Fruit fly (Drosophila melanogaster) whole organism, embryonic: ENCODE results near the gene shv.

ENCODE experiments used
- Abd-B ChIP-seq: fragments of 200-800 bp; sonication (Bioruptor generic); optimal IDR thresholded peaks from 2 replicates; lab custom pipeline; 2018; ENCODE audit warnings: missing biosample characterization, mild to moderate bottlenecking, missing genetic modification characterization, moderate library complexity
- Antp ChIP-seq: fragments of 200-800 bp; sonication (Bioruptor generic); optimal IDR thresholded peaks from 3 replicates; lab custom pipeline; 2016; ENCODE audit warnings: missing biosample characterization, missing genetic modification characterization
- Blimp-1 ChIP-seq: fragments of 200-800 bp; sonication (Bioruptor generic); optimal IDR thresholded peaks from 3 replicates; lab custom pipeline; 2018; ENCODE audit warnings: missing biosample characterization, missing genetic modification characterization, mild to moderate bottlenecking, moderate library complexity, missing genetic modification reagents
- CG10366 ChIP-seq: fragments of 200-800 bp; sonication (Bioruptor generic); IDR thresholded peaks from 2 replicates; pipeline ENCODE4 v1.3.6; 2022; ENCODE audit warnings: missing biosample characterization, missing genetic modification characterization
- CG10979 ChIP-seq: fragments of 200-800 bp; sonication (Bioruptor generic); optimal IDR thresholded peaks from 2 replicates; lab custom pipeline; 2018; ENCODE audit warnings: missing biosample characterization, mild to moderate bottlenecking, missing genetic modification characterization, moderate library complexity
- CG11560 ChIP-seq: fragments of 200-800 bp; sonication (Bioruptor generic); IDR thresholded peaks from 3 replicates; pipeline ENCODE4 v1.3.6; 2022; ENCODE audit warnings: missing biosample characterization, missing genetic modification characterization
- CG11723 ChIP-seq: fragments of 200-800 bp; sonication (Bioruptor generic); optimal IDR thresholded peaks from 2 replicates; lab custom pipeline; 2017; ENCODE audit warnings: missing biosample characterization, mild to moderate bottlenecking, missing genetic modification characterization
- CG12104 ChIP-seq: fragments of 200-800 bp; sonication (Bioruptor generic); optimal IDR thresholded peaks from 3 replicates; lab custom pipeline; 2016; ENCODE audit warnings: missing biosample characterization, missing genetic modification characterization
- CG12744 ChIP-seq: fragments of 200-800 bp; sonication (Bioruptor generic); optimal IDR thresholded peaks from 2 replicates; lab custom pipeline; 2016; ENCODE audit warnings: missing biosample characterization, missing genetic modification characterization
- CG12769 ChIP-seq: fragments of 200-800 bp; sonication (Bioruptor generic); optimal IDR thresholded peaks from 2 replicates; lab custom pipeline; 2019; ENCODE audit warnings: missing biosample characterization, mild to moderate bottlenecking, missing genetic modification characterization, moderate library complexity
- CG13123 ChIP-seq: fragments of 200-800 bp; sonication (Bioruptor generic); optimal IDR thresholded peaks from 2 replicates; lab custom pipeline; 2016; ENCODE audit warnings: missing biosample characterization, missing genetic modification characterization
- CG13894 ChIP-seq: fragments of 200-800 bp; sonication (Bioruptor generic); optimal IDR thresholded peaks from 3 replicates; lab custom pipeline; 2018; ENCODE audit warnings: missing biosample characterization, mild to moderate bottlenecking, missing genetic modification characterization, moderate library complexity
- CG1647 ChIP-seq: fragments of 200-800 bp; sonication (Bioruptor generic); optimal IDR thresholded peaks from 3 replicates; lab custom pipeline; 2016; ENCODE audit warnings: missing biosample characterization, missing genetic modification characterization
- CG16779 ChIP-seq: fragments of 200-800 bp; sonication (Bioruptor generic); IDR thresholded peaks from 2 replicates; pipeline ENCODE4 v1.3.6; 2022; ENCODE audit warnings: missing biosample characterization, missing genetic modification characterization
- CG16863 ChIP-seq: fragments of 200-800 bp; sonication (Bioruptor generic); optimal IDR thresholded peaks from 3 replicates; lab custom pipeline; 2016; ENCODE audit warnings: missing biosample characterization, missing genetic modification characterization
- CG18476 ChIP-seq: fragments of 200-800 bp; sonication (Bioruptor generic); optimal IDR thresholded peaks from 2 replicates; lab custom pipeline; 2016; ENCODE audit warnings: missing biosample characterization, mild to moderate bottlenecking, missing genetic modification characterization
- CG18764 ChIP-seq: fragments of 200-800 bp; sonication (Bioruptor generic); optimal IDR thresholded peaks from 3 replicates; lab custom pipeline; 2016; ENCODE audit warnings: missing biosample characterization, missing genetic modification characterization
- CG30020 ChIP-seq: fragments of 200-800 bp; optimal IDR thresholded peaks from 2 replicates; lab custom pipeline; 2019; ENCODE audit warnings: missing biosample characterization, mild to moderate bottlenecking, missing genetic modification characterization, moderate library complexity
- CG30431 ChIP-seq: fragments of 200-800 bp; sonication (Bioruptor generic); optimal IDR thresholded peaks from 2 replicates; lab custom pipeline; 2017; ENCODE audit warnings: missing biosample characterization, missing genetic modification characterization
- CG3065 ChIP-seq: fragments of 200-800 bp; sonication (Bioruptor generic); optimal IDR thresholded peaks from 2 replicates; lab custom pipeline; 2016; ENCODE audit warnings: missing biosample characterization, missing genetic modification characterization
- CG3726 ChIP-seq: fragments of 200-800 bp; sonication (Bioruptor generic); IDR thresholded peaks from 3 replicates; pipeline ENCODE4, ENCODE4 v1.3.6; 2022; ENCODE audit warnings: missing biosample characterization, missing genetic modification characterization
- CG3995 ChIP-seq: fragments of 200-800 bp; sonication (Bioruptor generic); optimal IDR thresholded peaks from 3 replicates; lab custom pipeline; 2016; ENCODE audit warnings: missing biosample characterization, missing genetic modification characterization
- CG5245 ChIP-seq: fragments of 200-800 bp; sonication (Bioruptor generic); optimal IDR thresholded peaks from 3 replicates; lab custom pipeline; 2016; ENCODE audit warnings: missing biosample characterization, missing genetic modification characterization
- CG7963 ChIP-seq: fragments of 200-800 bp; sonication (Bioruptor generic); IDR thresholded peaks from 3 replicates; pipeline ENCODE4 v1.3.6; 2022; ENCODE audit warnings: missing biosample characterization, missing genetic modification characterization; ENCODE audit not compliant: partially characterized antibody
- CG8944 ChIP-seq: fragments of 200-800 bp; sonication (Bioruptor generic); optimal IDR thresholded peaks from 3 replicates; lab custom pipeline; 2016; ENCODE audit warnings: missing biosample characterization, missing genetic modification characterization
- CG9727 ChIP-seq: fragments of 200-800 bp; sonication (Bioruptor generic); optimal IDR thresholded peaks from 3 replicates; lab custom pipeline; 2017; ENCODE audit warnings: missing biosample characterization, mild to moderate bottlenecking, missing genetic modification characterization
- CoRest ChIP-seq: fragments of 200-800 bp; sonication (Bioruptor generic); optimal IDR thresholded peaks from 3 replicates; lab custom pipeline; 2018; ENCODE audit warnings: missing biosample characterization, mild to moderate bottlenecking, missing genetic modification characterization, moderate library complexity
- Hand ChIP-seq: fragments of 200-800 bp; sonication (Bioruptor generic); optimal IDR thresholded peaks from 2 replicates; lab custom pipeline; 2017; ENCODE audit warnings: mild to moderate bottlenecking, missing biosample characterization, missing genetic modification reagents, missing genetic modification characterization
- Hey ChIP-seq: fragments of 200-800 bp; sonication (Bioruptor generic); optimal IDR thresholded peaks from 3 replicates; lab custom pipeline; 2018; ENCODE audit warnings: missing biosample characterization, mild to moderate bottlenecking, missing genetic modification characterization
- Oli ChIP-seq: fragments of 200-800 bp; sonication (Bioruptor generic); optimal IDR thresholded peaks from 2 replicates; lab custom pipeline; 2018; ENCODE audit warnings: missing biosample characterization, mild to moderate bottlenecking, missing genetic modification characterization, moderate library complexity
- Ravus ChIP-seq: fragments of 200-800 bp; sonication (Bioruptor generic); IDR thresholded peaks from 2 replicates; pipeline ENCODE4 v1.3.6; 2022; ENCODE audit warnings: missing biosample characterization, missing genetic modification characterization
- Rx ChIP-seq: fragments of 200-800 bp; sonication (Bioruptor generic); IDR thresholded peaks from 2 replicates; pipeline ENCODE4 v1.3.6; 2022; ENCODE audit warnings: missing biosample characterization, missing genetic modification characterization
- Sox100B ChIP-seq: fragments of 200-800 bp; sonication (Bioruptor generic); optimal IDR thresholded peaks from 3 replicates; lab custom pipeline; 2018; ENCODE audit warnings: missing biosample characterization, mild to moderate bottlenecking, missing genetic modification characterization
- ara ChIP-seq: fragments of 200-800 bp; sonication (Bioruptor generic); IDR thresholded peaks from 2 replicates; pipeline ENCODE4 v1.3.6; 2022; ENCODE audit warnings: missing biosample characterization, missing genetic modification characterization
- ato ChIP-seq: fragments of 200-800 bp; sonication (Bioruptor generic); IDR thresholded peaks from 2 replicates; pipeline ENCODE4 v1.3.6; 2022; ENCODE audit warnings: missing biosample characterization, missing genetic modification characterization; ENCODE audit not compliant: partially characterized antibody
- caup ChIP-seq: fragments of 200-800 bp; sonication (Bioruptor generic); optimal IDR thresholded peaks from 3 replicates; lab custom pipeline; 2017; ENCODE audit warnings: missing biosample characterization, mild to moderate bottlenecking, missing genetic modification characterization, moderate library complexity; ENCODE audit not compliant: severe bottlenecking
- ci ChIP-seq: fragments of 200-800 bp; sonication (Bioruptor generic); IDR thresholded peaks from 3 replicates; pipeline ENCODE4 v1.3.6; 2022; ENCODE audit warnings: missing biosample characterization, missing genetic modification characterization
- dimm ChIP-seq: fragments of 200-800 bp; sonication (Bioruptor generic); IDR thresholded peaks from 2 replicates; pipeline ENCODE4 v1.3.6; 2022; ENCODE audit warnings: missing biosample characterization, missing genetic modification characterization
- fu2 ChIP-seq: fragments of 200-800 bp; sonication (Bioruptor generic); optimal IDR thresholded peaks from 2 replicates; lab custom pipeline; 2016; ENCODE audit warnings: missing biosample characterization, missing genetic modification characterization
- kah ChIP-seq: fragments of 200-800 bp; sonication (Bioruptor generic); optimal IDR thresholded peaks from 2 replicates; lab custom pipeline; 2018; ENCODE audit warnings: missing biosample characterization, mild to moderate bottlenecking, missing genetic modification characterization
- ken ChIP-seq: fragments of 200-800 bp; sonication (Bioruptor generic); IDR thresholded peaks from 3 replicates; pipeline ENCODE4 v1.3.6; 2022; ENCODE audit warnings: missing biosample characterization, missing genetic modification characterization
- tin ChIP-seq: fragments of 200-800 bp; sonication (Bioruptor generic); optimal IDR thresholded peaks from 3 replicates; lab custom pipeline; 2016; ENCODE audit warnings: missing biosample characterization, missing genetic modification characterization
- tio ChIP-seq: fragments of 200-800 bp; sonication (Bioruptor generic); optimal IDR thresholded peaks from 2 replicates; lab custom pipeline; 2017; ENCODE audit warnings: missing biosample characterization, missing genetic modification characterization, inconsistent platforms
- ttk ChIP-seq: fragments of 200-800 bp; sonication (Bioruptor generic); IDR thresholded peaks from 2 replicates; pipeline ENCODE4 v2.1.2; 2022; ENCODE audit warnings: missing biosample characterization, missing genetic modification characterization
- usp ChIP-seq: fragments of >200 bp; optimal IDR thresholded peaks from 2 replicates; lab custom pipeline; 2017; ENCODE audit warnings: missing biosample characterization, missing genetic modification characterization
- vnd ChIP-seq: fragments of 200-800 bp; sonication (Bioruptor generic); IDR thresholded peaks from 3 replicates; pipeline ENCODE4 v1.3.6; 2022; ENCODE audit warnings: missing biosample characterization, missing genetic modification characterization; ENCODE audit not compliant: partially characterized antibody
- yki ChIP-seq: fragments of >200 bp; optimal IDR thresholded peaks from 3 replicates; lab custom pipeline; 2018
- z ChIP-seq: fragments of 200-800 bp; sonication (Bioruptor generic); IDR thresholded peaks from 3 replicates; pipeline ENCODE4 v1.3.6; 2022; ENCODE audit warnings: missing biosample characterization, missing genetic modification characterization

The shv gene

dm6 chr2L:490150-491095 lies 37.5 kb downstream of the shv start (continued):
- TF ChIP-seq CG3065 (peak; percentile 85), CG3726 (GFP tag; lab: Robert Waterston, UW) (no peak), CG11560 (tag; lab: Robert Waterston, UW) (peak; percentile 58; the same call in 1 of the 3 replicates), ci (GFP tag; lab: Robert Waterston, UW) (peak; percentile 91), fu2 (GFP tag; lab: Kevin White, UChicago) (peak; percentile 73), CG9727 (peak; percentile 42), z (GFP tag; lab: Robert Waterston, UW) (0 out of 3 replicates have a peak, but pooled peaks have one; percentile 59), vnd (GFP tag; lab: Robert Waterston, UW) (0 out of 3 replicates have a peak, but pooled peaks have one; percentile 27), CG16863 (GFP tag; lab: Kevin White, UChicago) (peak; percentile 65), ken (GFP tag; lab: Robert Waterston, UW) (peak; percentile 77), CG11723 (GFP tag; lab: Kevin White, UChicago) (peak; percentile 21), CG18764 (GFP tag; lab: Kevin White, UChicago) (peak; percentile 31), CG30020 (peak; percentile 34), CG3995 (GFP tag; lab: Kevin White, UChicago) (no peak), CG8944 (GFP tag; lab: Kevin White, UChicago) (peak; percentile 86), caup (GFP tag; lab: Kevin White, UChicago) (peak; percentile 56), ttk (GFP tag; lab: Robert Waterston, UW) (peak; percentile 40; the same call in 1 of the 2 replicates), yki (peak; percentile 97), CG1647 (GFP tag; lab: Kevin White, UChicago) (peak; percentile 75), CG7963 (GFP tag; lab: Robert Waterston, UW) (0 out of 3 replicates have a peak, but pooled peaks have one; percentile 28), CoRest (tag; lab: Kevin White, UChicago) (peak; percentile 67), Ravus (GFP tag; lab: Robert Waterston, UW) (no peak; the same call in 1 of the 2 replicates), dimm (no peak), CG13894 (tag; lab: Kevin White, UChicago) (peak; percentile 72), Abd-B (GFP tag; lab: Kevin White, UChicago) (peak; percentile 62), Sox100B (GFP tag; lab: Kevin White, UChicago) (no peak), usp (no peak), CG12744 (GFP tag; lab: Kevin White, UChicago) (peak; percentile 80), CG13123 (GFP tag; lab: Kevin White, UChicago) (peak; percentile 74), CG12769 (tag; lab: Kevin White, UChicago) (peak; percentile 69), Hey (tag; lab: Kevin White, UChicago) (no peak), CG12104 (peak; percentile 20), Hand (GFP tag; lab: Kevin White, UChicago) (peak; percentile 86), CG30431 (GFP tag; lab: Kevin White, UChicago) (peak; percentile 49), CG16779 (GFP tag; lab: Robert Waterston, UW) (peak; percentile 64), CG10979 (tag; lab: Kevin White, UChicago) (peak; percentile 20), tio (GFP tag; lab: Kevin White, UChicago) (peak; percentile 46), Rx (GFP tag; lab: Robert Waterston, UW) (0 out of 2 replicates have a peak, but pooled peaks have one; percentile 37), CG10366 (peak; percentile 63), Antp (GFP tag; lab: Kevin White, UChicago) (peak; percentile 80), CG5245 (peak; percentile 83), ara (GFP tag; lab: Robert Waterston, UW) (peak; percentile 26; the same call in 1 of the 2 replicates), CG18476 (GFP tag; lab: Kevin White, UChicago) (peak; percentile 19), Oli (tag; lab: Kevin White, UChicago) (peak; percentile 23), Blimp-1 (GFP tag; lab: Kevin White, UChicago) (peak; percentile 76), ato (GFP tag; lab: Robert Waterston, UW) (peak; percentile 60), tin (GFP tag; lab: Kevin White, UChicago) (peak; percentile 81), kah (GFP tag; lab: Kevin White, UChicago) (peak; percentile 67)
